Fruit fly (Drosophila melanogaster) whole organism, adult: Measurements from ENCODE around the gene CG14070.

Source experiments
- CG11617 ChIP-seq: fragments of 200-800 bp; sonication (Bioruptor generic); optimal IDR thresholded peaks from 2 replicates; lab custom pipeline; 2017; ENCODE audit warnings: mild to moderate bottlenecking, missing biosample characterization, missing genetic modification reagents, missing genetic modification characterization
- CG12768 ChIP-seq: fragments of 200-800 bp; sonication (Bioruptor generic); optimal IDR thresholded peaks from 2 replicates; lab custom pipeline; 2017; ENCODE audit warnings: missing biosample characterization, missing genetic modification characterization, mild to moderate bottlenecking, moderate library complexity, missing genetic modification reagents
- CG1620 ChIP-seq: fragments of 200-800 bp; sonication (Bioruptor generic); optimal IDR thresholded peaks from 2 replicates; lab custom pipeline; 2016; ENCODE audit warnings: missing biosample characterization, missing genetic modification characterization
- CG7101 ChIP-seq: fragments of 200-800 bp; sonication (Bioruptor generic); optimal IDR thresholded peaks from 2 replicates; lab custom pipeline; 2018; ENCODE audit warnings: missing biosample characterization, mild to moderate bottlenecking, missing genetic modification characterization, moderate library complexity
- Hr96 ChIP-seq: fragments of 200-800 bp; sonication (Bioruptor generic); optimal IDR thresholded peaks from 2 replicates; lab custom pipeline; 2016; ENCODE audit warnings: missing biosample characterization, missing genetic modification characterization
- Mnt ChIP-seq: fragments of 200-800 bp; sonication (Bioruptor generic); optimal IDR thresholded peaks from 2 replicates; lab custom pipeline; 2016; ENCODE audit warnings: missing biosample characterization, mild to moderate bottlenecking, missing genetic modification characterization
- bab1 ChIP-seq: fragments of 200-800 bp; sonication (Bioruptor generic); optimal IDR thresholded peaks from 3 replicates; lab custom pipeline; 2019; ENCODE audit warnings: missing biosample characterization, mild to moderate bottlenecking, missing genetic modification characterization, moderate library complexity
- cic ChIP-seq: fragments of 200-800 bp; sonication (Bioruptor generic); optimal IDR thresholded peaks from 2 replicates; lab custom pipeline; 2017; ENCODE audit warnings: missing biosample characterization, mild to moderate bottlenecking, missing genetic modification characterization, moderate library complexity
- ovo ChIP-seq: fragments of 200-800 bp; sonication (Bioruptor generic); optimal IDR thresholded peaks from 2 replicates; lab custom pipeline; 2016; ENCODE audit warnings: missing biosample characterization, missing genetic modification characterization
- pad ChIP-seq: fragments of 200-800 bp; sonication (Bioruptor generic); optimal IDR thresholded peaks from 3 replicates; lab custom pipeline; 2017; ENCODE audit warnings: missing biosample characterization, missing genetic modification characterization, mild to moderate bottlenecking, moderate library complexity, missing genetic modification reagents
- tj ChIP-seq: fragments of 200-800 bp; sonication (Bioruptor generic); optimal IDR thresholded peaks from 3 replicates; lab custom pipeline; 2017; ENCODE audit warnings: missing biosample characterization, mild to moderate bottlenecking, missing genetic modification characterization, moderate library complexity
- toe ChIP-seq: fragments of 200-800 bp; sonication (Bioruptor generic); optimal IDR thresholded peaks from 2 replicates; lab custom pipeline; 2016; ENCODE audit warnings: missing biosample characterization, missing genetic modification characterization

dm6 chr2L:10910548-10910947, 9.0 kb upstream of the CG14070 start, which contains the start of gene CG14069:
- TF ChIP-seq Hr96 (GFP tag; lab: Kevin White, UChicago), result no peak
- TF ChIP-seq CG11617, result no peak
- no peak for TF ChIP-seq Mnt
- no peak for TF ChIP-seq toe (GFP tag; lab: Kevin White, UChicago)
- no peak for TF ChIP-seq CG1620 (GFP tag; lab: Kevin White, UChicago)
- TF ChIP-seq CG7101, result no peak
- no peak for TF ChIP-seq tj
- TF ChIP-seq ovo, result no peak
- TF ChIP-seq cic (GFP tag; lab: Kevin White, UChicago), result no peak
- TF ChIP-seq bab1, result no peak
- no peak for TF ChIP-seq pad (GFP tag; lab: Kevin White, UChicago)
- no peak for TF ChIP-seq CG12768 (GFP tag; lab: Kevin White, UChicago)
